Worm (Caenorhabditis elegans): Measurements from ENCODE around the gene oac-29.

oac-29 gene

ce11 chrV:8667230-8668021, 32.0 kb upstream of the oac-29 start (continued):
- TF ChIP-seq egl-27 (tag; optimal IDR thresholded peaks at IDR 0.05) (no peak), lim-7 (GFP tag; IDR thresholded peaks at IDR 0.05) (no peak), daf-16 (GFP tag; optimal IDR thresholded peaks at IDR 0.05) (peak in 1 of 2 experiments; percentile 39), daf-16 (tag; optimal IDR thresholded peaks at IDR 0.05) (no peak)

ce11 chrV:8665765-8666164, 30.3 kb upstream of the oac-29 start, which contains the start of gene ZC190.4:
Gene ZC190.4, plus strand, starts transcription at chrV:8666065.
- no peak for TF ChIP-seq dve-1 (tag; optimal IDR thresholded peaks at IDR 0.05; ENCODE audit: insufficient read depth)
- no peak for TF ChIP-seq nhr-6 (tag; optimal IDR thresholded peaks at IDR 0.05)
- TF ChIP-seq ceh-62 (tag; optimal IDR thresholded peaks at IDR 0.05), result no peak
- 0 out of 2 replicates have a peak, but pooled peaks have one; percentile 9 for TF ChIP-seq dmd-6 (GFP tag; IDR thresholded peaks at IDR 0.05)

- TF ChIP-seq mxl-3 (GFP tag; optimal IDR thresholded peaks at IDR 0.05) (no peak), duxl-1 (tag; optimal IDR thresholded peaks at IDR 0.05; ENCODE audit: poor library complexity) (peak; percentile 3), F10B5.3 (tag; optimal IDR thresholded peaks at IDR 0.05) (no peak), daf-19 (GFP tag; conservative IDR thresholded peaks at IDR 0.05) (no peak), gei-8 (GFP tag; optimal IDR thresholded peaks at IDR 0.05) (no peak), ztf-11 (tag; optimal IDR thresholded peaks at IDR 0.05) (no peak), mep-1 (tag; optimal IDR thresholded peaks at IDR 0.05) (peak; percentile 17), Y105C5A.15 (GFP tag; IDR thresholded peaks at IDR 0.05) (no peak), nhr-48 (tag; optimal IDR thresholded peaks at IDR 0.05) (peak; percentile 10), aly-2 (tag; optimal IDR thresholded peaks at IDR 0.05) (no peak), ceh-44 (GFP tag; IDR thresholded peaks at IDR 0.05) (no peak), egl-43 (GFP tag; IDR thresholded peaks at IDR 0.05) (0 out of 2 replicates have a peak, but pooled peaks have one; percentile 45), set-16 (GFP tag; IDR thresholded peaks at IDR 0.05) (peak; percentile 40), lin-38 (GFP tag; IDR thresholded peaks at IDR 0.05) (no peak), F26F4.8 (GFP tag; conservative IDR thresholded peaks at IDR 0.05) (no peak), pqm-1 (tag; optimal IDR thresholded peaks at IDR 0.05) (no peak), nhr-42 (GFP tag; IDR thresholded peaks at IDR 0.05) (no peak), F49E8.2 (tag; optimal IDR thresholded peaks at IDR 0.05; ENCODE audit: borderline replicate concordance) (no peak), dmd-9 (GFP tag; IDR thresholded peaks at IDR 0.05) (no peak), aha-1 (tag) (no peak), lin-39 (tag; optimal IDR thresholded peaks at IDR 0.05) (no peak), snpc-1.2 (GFP tag; IDR thresholded peaks at IDR 0.05) (no peak), hlh-11 (tag; optimal IDR thresholded peaks at IDR 0.05) (peak; percentile 45), ceh-32 (tag; optimal IDR thresholded peaks at IDR 0.05; ENCODE audit: poor library complexity) (no peak), ceh-62 (tag; optimal IDR thresholded peaks at IDR 0.05) (no peak), fkh-10 (GFP tag; optimal IDR thresholded peaks at IDR 0.05) (no peak), rbr-2 (tag; optimal IDR thresholded peaks at IDR 0.05) (peak; percentile 8), unc-130 (GFP tag; optimal IDR thresholded peaks at IDR 0.05) (no peak), hif-1 (tag; optimal IDR thresholded peaks at IDR 0.05) (peak in 1 of 2 experiments; percentile 4), zfp-2 (tag; optimal IDR thresholded peaks at IDR 0.05) (no peak), vab-7 (GFP tag; IDR thresholded peaks at IDR 0.05) (no peak), daf-16 (GFP tag; optimal IDR thresholded peaks at IDR 0.05) (no peak), daf-16 (tag; optimal IDR thresholded peaks at IDR 0.05) (no peak), attf-4 (tag; optimal IDR thresholded peaks at IDR 0.05) (no peak), nhr-41 (GFP tag; IDR thresholded peaks at IDR 0.05) (no peak), F37D6.2 (tag; optimal IDR thresholded peaks at IDR 0.05) (no peak), php-3 (GFP tag; IDR thresholded peaks at IDR 0.05) (no peak), hlh-30 (tag; optimal IDR thresholded peaks at IDR 0.05; ENCODE audit: insufficient read depth) (peak; percentile 62), skn-1 (tag; optimal IDR thresholded peaks at IDR 0.05) (no peak), lin-13 (GFP tag; optimal IDR thresholded peaks at IDR 0.05) (no peak), unc-62 (GFP tag; optimal IDR thresholded peaks at IDR 0.05 in 1 of 2) (peak in 1 of 2 experiments; percentile 96), unc-62 (tag; optimal IDR thresholded peaks at IDR 0.05) (no peak)
Measured at ce11 chrV:8663023-8663422, 27.5 kb upstream of the oac-29 start.
